Worm (Caenorhabditis elegans): ENCODE measurements around the gene ubq-1.

Gene ubq-1

DNA sequence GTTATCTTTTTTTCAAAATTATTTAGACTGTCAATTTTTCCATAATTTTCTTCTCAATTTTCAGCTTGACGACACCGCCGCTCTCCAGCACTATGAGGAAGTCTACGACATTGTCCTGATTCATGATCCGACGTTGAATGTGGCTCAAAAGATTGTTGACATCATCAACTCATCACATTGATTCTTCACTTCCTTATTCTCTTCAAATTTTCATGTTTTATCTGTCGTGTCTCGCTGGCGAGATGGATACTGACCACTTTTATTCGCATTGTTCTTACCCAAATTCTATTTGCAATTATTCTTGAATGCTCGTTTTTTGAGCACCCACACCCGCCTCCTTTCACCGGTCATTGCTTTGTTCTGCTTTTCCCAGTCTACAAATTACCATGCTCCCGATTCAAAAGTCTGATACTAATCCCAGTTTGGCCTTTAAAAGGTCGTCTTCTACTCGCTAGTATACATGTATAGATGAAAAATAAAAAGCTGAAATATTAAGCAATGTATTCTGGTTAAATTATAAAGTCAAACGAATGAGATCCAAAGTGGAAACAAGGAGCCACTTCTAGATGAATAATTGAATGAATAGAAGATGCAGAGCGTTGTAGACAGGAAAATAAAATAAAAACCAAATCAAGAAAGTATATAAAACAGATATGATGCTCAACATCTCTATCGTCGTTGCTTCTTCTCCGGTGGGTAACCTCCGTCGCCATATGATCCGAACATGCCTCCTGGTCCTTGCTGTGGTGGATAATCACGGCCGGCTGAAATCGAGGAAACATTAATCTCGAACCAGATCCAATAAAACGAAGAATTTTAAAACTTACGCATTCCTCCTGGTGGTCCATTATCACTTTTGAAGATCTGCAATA lies 13.2 kb downstream of the ubq-1 start:
- TF ChIP-seq mep-1 (tag; optimal IDR thresholded peaks at IDR 0.05) (no peak), nhr-237 (tag; optimal IDR thresholded peaks at IDR 0.05) (no peak), sem-2 (GFP tag; optimal IDR thresholded peaks at IDR 0.05) (no peak), sptf-1 (tag; optimal IDR thresholded peaks at IDR 0.05) (no peak), nhr-2 (tag; optimal IDR thresholded peaks at IDR 0.05) (no peak), cnd-1 (tag; optimal IDR thresholded peaks at IDR 0.05) (no peak), bed-3 (GFP tag; optimal IDR thresholded peaks at IDR 0.05) (no peak), nhr-12 (tag; optimal IDR thresholded peaks at IDR 0.05) (no peak), ztf-11 (tag; optimal IDR thresholded peaks at IDR 0.05) (no peak), drap-1 (GFP tag; optimal IDR thresholded peaks at IDR 0.05) (no peak), M03D4.4 (tag; optimal IDR thresholded peaks at IDR 0.05) (no peak)

DNA sequence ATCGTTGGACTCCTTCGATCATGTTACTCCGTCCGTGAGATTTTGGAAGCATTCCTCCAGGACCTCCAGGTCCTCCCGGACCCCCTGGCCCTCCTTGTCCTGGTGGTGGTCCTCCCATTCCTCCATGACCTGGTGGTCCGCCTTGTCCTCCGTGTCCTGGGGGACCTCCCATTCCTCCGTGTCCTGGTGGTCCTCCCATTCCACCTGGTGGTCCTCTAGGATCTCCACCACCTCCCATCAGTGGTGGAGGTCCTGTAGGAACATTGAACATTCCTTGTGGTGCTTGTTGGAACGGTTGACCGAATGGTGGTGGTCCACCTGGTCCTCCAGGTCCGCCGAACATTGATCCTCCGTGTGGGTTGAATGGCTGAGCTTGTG lies 13.8 kb downstream of the ubq-1 start:
- no peak for TF ChIP-seq ceh-83 (GFP tag; optimal IDR thresholded peaks at IDR 0.05)

DNA sequence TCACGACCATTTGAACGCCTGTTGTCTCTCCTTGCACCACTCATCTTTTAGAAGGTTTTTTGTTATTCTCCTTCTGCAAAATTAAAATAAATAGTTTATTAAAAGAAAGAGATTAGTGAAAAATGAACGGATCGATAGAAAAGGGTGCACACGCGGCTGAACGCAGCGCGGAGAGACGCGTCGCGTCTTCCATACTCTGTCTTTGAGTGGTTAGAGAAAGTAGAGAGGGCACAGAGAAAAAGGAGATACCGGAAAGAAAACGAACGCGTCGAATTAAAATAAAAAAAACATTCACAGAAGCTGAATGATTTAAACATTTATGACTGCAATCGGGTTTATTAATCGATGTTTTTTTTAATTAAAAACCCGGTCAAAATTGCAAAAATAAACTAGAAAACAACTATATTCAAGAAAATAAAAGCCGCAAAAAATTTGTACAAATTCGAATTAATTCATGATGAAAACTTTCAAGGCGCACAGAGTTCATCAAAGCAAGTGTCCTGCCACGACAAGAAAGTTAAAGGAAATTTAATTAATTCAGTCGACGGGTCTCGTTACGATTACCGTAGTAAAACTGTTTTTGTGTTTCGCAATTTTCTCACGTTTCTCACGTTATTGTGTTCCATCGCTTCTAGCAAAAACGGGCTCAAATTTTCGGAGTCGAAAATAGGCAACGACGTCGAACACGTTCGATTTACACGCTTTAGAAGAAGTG lies 18.3 kb downstream of the ubq-1 start, which contains the start of the genes nono-1 and nop-1:
nono-1 (minus strand) TSS at position 75 of the 715 bp plus-strand sequence.
nop-1 (plus strand) TSS at position 551 of the 715 bp plus-strand sequence.
- TF ChIP-seq mep-1 (tag; optimal IDR thresholded peaks at IDR 0.05) = peak; percentile 10
- peak; percentile 22 for TF ChIP-seq mls-2 (tag; optimal IDR thresholded peaks at IDR 0.05)
- peak; percentile 9 for TF ChIP-seq ces-1 (GFP tag; optimal IDR thresholded peaks at IDR 0.05)
- peak; percentile 100 for TF ChIP-seq ceh-39 (tag; optimal IDR thresholded peaks at IDR 0.05)
- TF ChIP-seq elt-3 (tag; optimal IDR thresholded peaks at IDR 0.05) = no peak

DNA sequence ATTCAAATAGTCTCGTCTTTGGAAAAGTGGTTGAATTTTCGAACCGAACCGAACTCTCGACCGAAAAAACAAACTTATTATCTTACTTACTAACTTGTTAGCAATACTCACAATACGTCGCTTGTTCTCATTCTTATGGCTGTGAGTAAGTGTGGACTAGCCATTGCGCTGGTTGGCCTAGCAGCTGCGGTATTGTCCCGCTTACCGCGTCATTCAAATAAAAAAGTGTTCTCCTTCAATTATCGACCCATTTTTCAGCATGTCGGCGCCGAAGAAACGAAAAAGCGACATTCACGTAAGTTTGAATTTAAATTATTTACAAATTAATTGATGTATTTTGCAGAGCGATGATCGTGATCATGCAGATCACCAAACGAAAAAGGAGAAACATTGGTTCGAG lies 19.0 kb downstream of the ubq-1 start:
- TF ChIP-seq tbx-8 (GFP tag; optimal IDR thresholded peaks at IDR 0.05) (no peak), elt-3 (tag; optimal IDR thresholded peaks at IDR 0.05) (no peak), nhr-28 (tag; optimal IDR thresholded peaks at IDR 0.05) (no peak), bed-3 (GFP tag; optimal IDR thresholded peaks at IDR 0.05) (no peak), ceh-43 (GFP tag; optimal IDR thresholded peaks at IDR 0.05) (no peak), nhr-2 (tag; optimal IDR thresholded peaks at IDR 0.05) (no peak), ceh-39 (tag; optimal IDR thresholded peaks at IDR 0.05) (peak; percentile 63), lin-32 (GFP tag; optimal IDR thresholded peaks at IDR 0.05) (no peak), ham-2 (GFP tag; optimal IDR thresholded peaks at IDR 0.05) (peak; percentile 49), mep-1 (tag; optimal IDR thresholded peaks at IDR 0.05) (no peak), ztf-11 (tag; optimal IDR thresholded peaks at IDR 0.05) (no peak), M03D4.4 (tag; optimal IDR thresholded peaks at IDR 0.05) (no peak), snpc-4 (tag; optimal IDR thresholded peaks at IDR 0.05) (no peak), sem-2 (GFP tag; optimal IDR thresholded peaks at IDR 0.05) (no peak), blmp-1 (tag; optimal IDR thresholded peaks at IDR 0.05) (no peak)

DNA sequence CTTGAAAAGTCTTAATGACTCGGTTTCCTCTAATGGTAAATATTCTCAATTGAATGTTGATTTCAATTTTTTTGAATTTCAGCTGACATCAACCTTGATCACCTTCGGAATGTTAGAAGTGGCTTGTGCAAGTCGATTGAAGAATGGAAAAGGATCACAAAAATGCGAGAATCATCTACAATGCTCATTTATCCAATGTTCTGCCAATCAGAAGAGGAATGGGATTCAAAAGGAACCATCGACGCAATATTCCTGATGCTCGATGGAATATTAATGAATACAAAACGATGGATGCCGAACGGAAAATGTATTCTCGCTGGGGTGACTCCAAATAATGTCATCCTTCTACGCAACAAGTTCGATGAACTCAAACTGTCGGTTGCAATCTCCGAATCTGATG lies 21.5 kb downstream of the ubq-1 start:
- TF ChIP-seq sptf-1 (tag; optimal IDR thresholded peaks at IDR 0.05) = no peak
- no peak for TF ChIP-seq nhr-76 (tag; optimal IDR thresholded peaks at IDR 0.05)
- TF ChIP-seq flh-1 (GFP tag; optimal IDR thresholded peaks at IDR 0.05) = no peak
- TF ChIP-seq mab-5 (tag; optimal IDR thresholded peaks at IDR 0.05) = no peak
- TF ChIP-seq ham-2 (GFP tag; optimal IDR thresholded peaks at IDR 0.05) = no peak
- no peak for TF ChIP-seq nhr-12 (tag; optimal IDR thresholded peaks at IDR 0.05)
- TF ChIP-seq nhr-2 (tag; optimal IDR thresholded peaks at IDR 0.05) = no peak
- no peak for TF ChIP-seq ceh-43 (GFP tag; optimal IDR thresholded peaks at IDR 0.05)
- no peak for TF ChIP-seq lin-32 (GFP tag; optimal IDR thresholded peaks at IDR 0.05)
- no peak for TF ChIP-seq elt-3 (tag; optimal IDR thresholded peaks at IDR 0.05)
- TF ChIP-seq hlh-1 (tag; optimal IDR thresholded peaks at IDR 0.05) = no peak
- no peak for TF ChIP-seq M03D4.4 (tag; optimal IDR thresholded peaks at IDR 0.05)
- no peak for TF ChIP-seq lsy-2 (tag; optimal IDR thresholded peaks at IDR 0.05)
- TF ChIP-seq tbx-8 (GFP tag; optimal IDR thresholded peaks at IDR 0.05) = no peak
- no peak for TF ChIP-seq ceh-83 (GFP tag; optimal IDR thresholded peaks at IDR 0.05)
- TF ChIP-seq ztf-11 (tag; optimal IDR thresholded peaks at IDR 0.05) = no peak
